Worm (Caenorhabditis elegans) whole organism, L4 larva: ENCODE results near the gene Y15E3A.3.

ENCODE experiments used
- Y105C5A.15 ChIP-seq: fragments of 200-800 bp; sonication (Bioruptor generic); IDR thresholded peaks from 2 replicates; pipeline ENCODE4 v1.3.6; 2022; ENCODE audit warnings: missing genetic modification characterization, missing compliant biosample characterization
- ZK546.5 ChIP-seq, 2 experiments: sonication (generic microtip); optimal IDR thresholded peaks; 2 replicates each; lab custom pipeline; 2017; ENCODE audit warnings: missing biosample characterization in 2 of 2, missing genetic modification characterization in 2 of 2
- aha-1 ChIP-seq: fragments of 150-350 bp; peaks from one replicate; lab custom pipeline; 2014; ENCODE audit warnings: missing biosample characterization, missing genetic modification characterization
- aly-2 ChIP-seq: sonication (generic microtip); optimal IDR thresholded peaks from 2 replicates; lab custom pipeline; 2018; ENCODE audit warnings: missing biosample characterization, missing genetic modification characterization
- ama-1 ChIP-seq: fragments of 150-350 bp; optimal IDR thresholded peaks from 2 replicates; lab custom pipeline; 2014; ENCODE audit warnings: inconsistent platforms, mixed read lengths
- ceh-28 ChIP-seq: fragments of 150-350 bp; optimal IDR thresholded peaks from 2 replicates; lab custom pipeline; 2014; ENCODE audit warnings: missing biosample characterization, missing genetic modification reagents, missing genetic modification characterization
- ceh-32 ChIP-seq: sonication (generic microtip); optimal IDR thresholded peaks from 2 replicates; lab custom pipeline; 2016; ENCODE audit warnings: mild to moderate bottlenecking, missing genetic modification characterization, missing compliant biosample characterization; ENCODE audit not compliant: poor library complexity
- ceh-44 ChIP-seq: fragments of 200-800 bp; sonication (Bioruptor generic); IDR thresholded peaks from 2 replicates; pipeline ENCODE4 v1.3.6; 2022; ENCODE audit warnings: missing genetic modification reagents, missing genetic modification characterization, missing compliant biosample characterization
- ceh-62 ChIP-seq: sonication (generic microtip); optimal IDR thresholded peaks from 2 replicates; lab custom pipeline; 2017; ENCODE audit warnings: missing biosample characterization, missing genetic modification characterization
- ces-1 ChIP-seq: fragments of 150-350 bp; sonication (generic microtip); optimal IDR thresholded peaks from 4 replicates; lab custom pipeline; 2014; ENCODE audit warnings: missing biosample characterization, missing genetic modification reagents, missing genetic modification characterization
- cey-2 ChIP-seq: sonication (generic microtip); optimal IDR thresholded peaks from 3 replicates; lab custom pipeline; 2017; ENCODE audit warnings: missing genetic modification characterization, mild to moderate bottlenecking, missing compliant biosample characterization, antibody characterized with exemption, borderline replicate concordance; ENCODE audit not compliant: insufficient read depth
- daf-12 ChIP-seq: fragments of 150-350 bp; optimal IDR thresholded peaks from 2 replicates; lab custom pipeline; 2014; ENCODE audit warnings: missing biosample characterization, missing genetic modification reagents, missing genetic modification characterization
- daf-16 ChIP-seq, 3 experiments: sonication (generic microtip); optimal IDR thresholded peaks; 2 replicates each; lab custom pipeline; 2016 to 2017; ENCODE audit warnings: missing genetic modification characterization in 3 of 3, missing genetic modification reagents in 3 of 3, mild to moderate bottlenecking in 2 of 3, missing compliant biosample characterization in 2 of 3, missing biosample characterization in 1 of 3, moderate library complexity in 1 of 3
- daf-19 ChIP-seq: fragments of 200-800 bp; sonication (Bioruptor generic); conservative IDR thresholded peaks from 2 replicates; pipeline ENCODE4 v1.3.6; 2022; ENCODE audit warnings: missing genetic modification characterization, missing compliant biosample characterization
- daf-8 ChIP-seq: fragments of 200-800 bp; sonication (Bioruptor generic); IDR thresholded peaks from 2 replicates; pipeline ENCODE4 v1.3.6; 2022; ENCODE audit warnings: missing genetic modification characterization, missing compliant biosample characterization
- dmd-6 ChIP-seq: fragments of 200-800 bp; sonication (Bioruptor generic); IDR thresholded peaks from 2 replicates; pipeline ENCODE4 v1.3.6; 2022; ENCODE audit warnings: missing genetic modification reagents, missing genetic modification characterization, missing compliant biosample characterization
- dmd-8 ChIP-seq: fragments of 200-800 bp; sonication (Bioruptor generic); IDR thresholded peaks from 2 replicates; pipeline ENCODE4 v1.3.6; 2022; ENCODE audit warnings: missing genetic modification characterization, missing compliant biosample characterization
- duxl-1 ChIP-seq: sonication (generic microtip); optimal IDR thresholded peaks from 2 replicates; lab custom pipeline; 2016; ENCODE audit warnings: mild to moderate bottlenecking, missing genetic modification characterization, moderate library complexity, missing compliant biosample characterization; ENCODE audit not compliant: poor library complexity
- dve-1 ChIP-seq: sonication (generic microtip); optimal IDR thresholded peaks from 2 replicates; lab custom pipeline; 2017; ENCODE audit warnings: antibody characterized with exemption, mild to moderate bottlenecking, missing genetic modification characterization, missing compliant biosample characterization; ENCODE audit not compliant: insufficient read depth
- fkh-10 ChIP-seq: fragments of 150-350 bp; optimal IDR thresholded peaks from 2 replicates; lab custom pipeline; 2014; ENCODE audit warnings: missing biosample characterization, missing genetic modification reagents, missing genetic modification characterization
- jun-1 ChIP-seq: fragments of 150-350 bp; optimal IDR thresholded peaks from 2 replicates; lab custom pipeline; 2014; ENCODE audit warnings: missing biosample characterization, missing genetic modification reagents, missing genetic modification characterization
- lim-7 ChIP-seq: fragments of 200-800 bp; sonication (Bioruptor generic); IDR thresholded peaks from 2 replicates; pipeline ENCODE4 v1.3.6; 2022; ENCODE audit warnings: missing genetic modification characterization, missing compliant biosample characterization
- lin-13 ChIP-seq: fragments of 150-350 bp; optimal IDR thresholded peaks from 2 replicates; lab custom pipeline; 2014; ENCODE audit warnings: missing biosample characterization, missing genetic modification reagents, missing genetic modification characterization
- lin-15B ChIP-seq: fragments of 150-350 bp; sonication (generic microtip); optimal IDR thresholded peaks from 3 replicates; lab custom pipeline; 2014; ENCODE audit warnings: missing biosample characterization, missing genetic modification characterization
- lin-38 ChIP-seq: fragments of 200-800 bp; sonication (Bioruptor generic); IDR thresholded peaks from 2 replicates; pipeline ENCODE4 v1.3.6; 2022; ENCODE audit warnings: missing genetic modification reagents, missing genetic modification characterization, missing compliant biosample characterization
- lin-39 ChIP-seq: fragments of 150-350 bp; optimal IDR thresholded peaks from 2 replicates; lab custom pipeline; 2014; ENCODE audit warnings: missing biosample characterization, missing genetic modification reagents, missing genetic modification characterization
- lsy-2 ChIP-seq, 2 experiments: fragments of 150-350 bp in 1 of 2; sonication (generic microtip) in 1 of 2; optimal IDR thresholded peaks; 2 replicates each; lab custom pipeline; 2014 to 2017; ENCODE audit warnings: missing biosample characterization in 2 of 2, missing genetic modification characterization in 2 of 2
- madf-5 ChIP-seq, 2 experiments: fragments of 200-800 bp; sonication (Bioruptor generic); IDR thresholded peaks; 2 replicates each; pipeline ENCODE4 v1.3.6; 2022; ENCODE audit warnings: missing compliant biosample characterization in 2 of 2, missing genetic modification characterization in 2 of 2
- madf-9 ChIP-seq: fragments of 200-800 bp; sonication (Bioruptor generic); conservative IDR thresholded peaks from 2 replicates; pipeline ENCODE4 v1.3.6; 2022; ENCODE audit warnings: missing genetic modification reagents, missing genetic modification characterization, missing compliant biosample characterization
- mdl-1 ChIP-seq, 2 experiments: fragments of 150-350 bp in 1 of 2; sonication (generic microtip) in 1 of 2; optimal IDR thresholded peaks; 2 replicates each; lab custom pipeline; 2014 to 2017; ENCODE audit warnings: missing biosample characterization in 2 of 2, missing genetic modification characterization in 2 of 2
- nhr-10 ChIP-seq: fragments of 150-350 bp; optimal IDR thresholded peaks from 2 replicates; lab custom pipeline; 2014; ENCODE audit warnings: missing biosample characterization, missing genetic modification characterization
- nhr-102 ChIP-seq: sonication (generic microtip); optimal IDR thresholded peaks from 2 replicates; lab custom pipeline; 2016; ENCODE audit warnings: mild to moderate bottlenecking, missing genetic modification characterization, moderate library complexity, missing compliant biosample characterization
- nhr-11 ChIP-seq: fragments of 150-350 bp; optimal IDR thresholded peaks from 2 replicates; lab custom pipeline; 2014; ENCODE audit warnings: missing biosample characterization, missing genetic modification characterization
- nhr-111 ChIP-seq: fragments of 200-800 bp; sonication (Bioruptor generic); optimal IDR thresholded peaks from 2 replicates; lab custom pipeline; 2018; ENCODE audit warnings: mild to moderate bottlenecking, missing genetic modification characterization, missing compliant biosample characterization
- nhr-25 ChIP-seq: sonication (generic microtip); optimal IDR thresholded peaks from 2 replicates; lab custom pipeline; 2017; ENCODE audit warnings: missing genetic modification characterization, mild to moderate bottlenecking, missing compliant biosample characterization, antibody characterized with exemption, moderate library complexity, borderline replicate concordance; ENCODE audit not compliant: insufficient read depth
- nhr-48 ChIP-seq: sonication (generic microtip); optimal IDR thresholded peaks from 2 replicates; lab custom pipeline; 2016; ENCODE audit warnings: mild to moderate bottlenecking, missing genetic modification characterization, missing compliant biosample characterization
- nhr-6 ChIP-seq: fragments of 150-350 bp; optimal IDR thresholded peaks from 2 replicates; lab custom pipeline; 2014; ENCODE audit warnings: missing biosample characterization, missing genetic modification characterization
- pqm-1 ChIP-seq: sonication (generic microtip); optimal IDR thresholded peaks from 2 replicates; lab custom pipeline; 2017; ENCODE audit warnings: missing biosample characterization, missing genetic modification characterization
- rbr-2 ChIP-seq: sonication (generic microtip); optimal IDR thresholded peaks from 2 replicates; lab custom pipeline; 2016; ENCODE audit warnings: missing genotype, missing genetic modification characterization, missing compliant biosample characterization
- set-16 ChIP-seq: fragments of 200-800 bp; sonication (Bioruptor generic); IDR thresholded peaks from 2 replicates; pipeline ENCODE4 v1.3.6; 2022; ENCODE audit warnings: missing genetic modification reagents, missing genetic modification characterization, missing compliant biosample characterization
- skn-1 ChIP-seq: fragments of 150-350 bp; optimal IDR thresholded peaks from 2 replicates; lab custom pipeline; 2014; ENCODE audit warnings: missing biosample characterization, missing genetic modification characterization
- spr-1 ChIP-seq: sonication (generic microtip); optimal IDR thresholded peaks from 2 replicates; lab custom pipeline; 2016; ENCODE audit warnings: mild to moderate bottlenecking, missing genetic modification characterization, missing compliant biosample characterization
- tag-97 ChIP-seq: fragments of 200-800 bp; sonication (Bioruptor generic); IDR thresholded peaks from 2 replicates; pipeline ENCODE4 v1.3.6; 2022; ENCODE audit warnings: missing genetic modification characterization, missing compliant biosample characterization
- tra-1 ChIP-seq: fragments of 200-800 bp; sonication (Bioruptor generic); IDR thresholded peaks from 2 replicates; pipeline ENCODE4 v1.3.6; 2022; ENCODE audit warnings: missing genetic modification reagents, missing genetic modification characterization, missing compliant biosample characterization
- unc-39 ChIP-seq: sonication (generic microtip); optimal IDR thresholded peaks from 2 replicates; lab custom pipeline; 2017; ENCODE audit warnings: missing biosample characterization, missing genetic modification characterization
- unc-62 ChIP-seq, 3 experiments: fragments of 150-350 bp in 1 of 3; sonication (generic microtip); optimal IDR thresholded peaks in 2 of 3; peaks in 1 of 3; 1 replicate in 1 of 3; 2 replicates in 2 of 3; lab custom pipeline; 2014 to 2017; ENCODE audit warnings: missing biosample characterization in 3 of 3, missing genetic modification characterization in 3 of 3, missing genetic modification reagents in 3 of 3, missing genotype in 1 of 3
- zfp-3 ChIP-seq: fragments of 200-800 bp; sonication (Bioruptor generic); conservative IDR thresholded peaks from 2 replicates; pipeline ENCODE4 v1.3.6; 2022; ENCODE audit warnings: missing genetic modification reagents, missing genetic modification characterization, missing compliant biosample characterization
- zip-2 ChIP-seq: fragments of 150-350 bp; optimal IDR thresholded peaks from 2 replicates; lab custom pipeline; 2014; ENCODE audit warnings: missing biosample characterization, missing genetic modification characterization
- ztf-7 ChIP-seq: fragments of 150-350 bp; optimal IDR thresholded peaks from 2 replicates; lab custom pipeline; 2014; ENCODE audit warnings: missing biosample characterization, missing genetic modification characterization

Gene Y15E3A.3

DNA sequence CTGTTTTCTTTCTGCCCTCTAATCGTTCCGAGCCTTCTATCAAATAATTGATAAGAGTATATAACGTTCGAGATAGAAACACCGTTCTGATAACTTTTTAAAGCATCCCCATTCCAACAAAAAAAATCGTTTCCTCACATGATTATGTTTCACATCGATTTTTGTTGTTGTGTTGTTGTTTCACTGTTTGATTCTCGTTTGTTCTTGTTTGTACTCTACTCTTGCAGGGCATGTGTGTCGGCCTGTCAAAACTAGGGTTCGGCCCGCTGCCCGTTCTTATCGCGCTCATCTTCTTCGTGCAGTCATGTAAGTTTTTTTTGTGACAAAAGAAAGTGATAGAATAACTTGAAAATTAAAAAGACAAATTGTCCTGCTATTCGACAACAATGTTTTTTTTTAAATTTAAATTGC is 40.2 kb upstream of the Y15E3A.3 start, which contains the start of gene C33A11.2 (continued):
- TF ChIP-seq dmd-6 = peak; percentile 63
- no peak for TF ChIP-seq set-16 (GFP tag; lab: Robert Waterston, UW)
- no peak for TF ChIP-seq ama-1 (lab: Kevin White, UChicago)

DNA sequence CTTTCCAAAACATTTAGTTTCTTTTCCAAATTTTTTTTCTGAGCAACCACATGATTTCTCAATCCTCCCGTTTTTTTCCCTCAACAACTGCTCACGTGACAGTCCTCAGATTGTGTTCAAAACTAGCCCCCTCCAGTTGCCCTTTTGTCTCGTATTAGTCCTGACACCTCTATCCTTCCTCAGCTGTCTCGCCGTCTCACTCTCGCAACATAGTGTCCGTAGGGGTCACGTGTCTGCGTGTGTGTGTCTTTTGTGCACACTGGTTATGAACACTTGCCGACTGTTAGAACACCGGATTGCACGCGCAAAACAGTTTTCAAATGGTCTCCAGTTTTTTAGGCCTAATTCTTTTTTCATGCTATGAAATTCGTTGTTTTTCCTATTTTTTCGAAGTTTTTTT is 39.6 kb upstream of the Y15E3A.3 start:
- TF ChIP-seq Y105C5A.15 (GFP tag; lab: Robert Waterston, UW) (no peak), tra-1 (peak; percentile 62), cey-2 (tag; lab: Kevin White, UChicago) (no peak), aha-1 (tag; lab: Kevin White, UChicago) (peak; percentile 97), daf-19 (no peak), unc-62 (GFP tag; optimal IDR thresholded peaks at IDR 0.05 in 1 of 2; lab: Kevin White, UChicago) (peak in 1 of 2 experiments; percentile 43), unc-62 (tag; optimal IDR thresholded peaks at IDR 0.05; lab: Kevin White, UChicago) (no peak), ceh-32 (no peak), lsy-2 (tag; optimal IDR thresholded peaks at IDR 0.05; lab: Kevin White, UChicago) (peak; percentile 53 to 81), dve-1 (tag; lab: Kevin White, UChicago) (peak; percentile 49), fkh-10 (peak; percentile 45), ces-1 (GFP tag; lab: Kevin White, UChicago) (no peak), dmd-6 (peak; percentile 28; the same call in 1 of the 2 replicates), madf-5 (GFP tag; IDR thresholded peaks at IDR 0.05; lab: Robert Waterston, UW) (no peak), nhr-10 (peak; percentile 17), lim-7 (GFP tag; lab: Robert Waterston, UW) (no peak), tag-97 (no peak), lin-13 (GFP tag; lab: Kevin White, UChicago) (peak; percentile 30), daf-16 (GFP tag; optimal IDR thresholded peaks at IDR 0.05; lab: Kevin White, UChicago) (peak in 1 of 2 experiments; percentile 22), daf-16 (tag; optimal IDR thresholded peaks at IDR 0.05; lab: Kevin White, UChicago) (no peak), zip-2 (no peak), ceh-44 (GFP tag; lab: Robert Waterston, UW) (no peak), ama-1 (lab: Kevin White, UChicago) (no peak), ceh-62 (no peak), lin-15B (tag; lab: Kevin White, UChicago) (no peak), nhr-6 (tag; lab: Kevin White, UChicago) (peak; percentile 4), spr-1 (tag; lab: Kevin White, UChicago) (peak; percentile 8), pqm-1 (tag; lab: Kevin White, UChicago) (no peak), nhr-11 (peak; percentile 92), skn-1 (no peak), jun-1 (no peak), nhr-25 (tag; lab: Kevin White, UChicago) (no peak), nhr-111 (GFP tag; lab: Kevin White, UChicago) (no peak), ZK546.5 (tag; optimal IDR thresholded peaks at IDR 0.05; lab: Kevin White, UChicago) (no peak), ztf-7 (tag; lab: Kevin White, UChicago) (no peak), lin-38 (GFP tag; lab: Robert Waterston, UW) (no peak), ceh-28 (tag; lab: Kevin White, UChicago) (no peak), daf-12 (tag; lab: Kevin White, UChicago) (no peak), nhr-102 (peak; percentile 3), madf-9 (GFP tag; lab: Robert Waterston, UW) (no peak), dmd-8 (GFP tag; lab: Robert Waterston, UW) (no peak), rbr-2 (tag; lab: Kevin White, UChicago) (peak; percentile 30), nhr-48 (tag; lab: Kevin White, UChicago) (peak; percentile 14), unc-39 (no peak), duxl-1 (tag; lab: Kevin White, UChicago) (peak; percentile 3), zfp-3 (GFP tag; lab: Robert Waterston, UW) (0 out of 2 replicates have a peak, but pooled peaks have one; percentile 31), aly-2 (tag; lab: Kevin White, UChicago) (no peak), mdl-1 (tag; optimal IDR thresholded peaks at IDR 0.05; lab: Kevin White, UChicago) (peak; percentile 46 to 94), lin-39 (tag; lab: Kevin White, UChicago) (no peak), daf-8 (GFP tag; lab: Robert Waterston, UW) (no peak)
